Worm (Caenorhabditis elegans) whole organism, late embryonic: Measurements from ENCODE around the gene ckk-1.

ENCODE experiments used
- ceh-2 ChIP-seq: sonication (generic microtip); optimal IDR thresholded peaks from 2 replicates; lab custom pipeline; 2016; ENCODE audit warnings: missing genotype, missing genetic modification characterization, missing compliant biosample characterization
- unc-55 ChIP-seq: sonication (generic microtip); optimal IDR thresholded peaks from 2 replicates; lab custom pipeline; 2017; ENCODE audit warnings: missing biosample characterization, missing genetic modification reagents, missing genetic modification characterization

DNA sequence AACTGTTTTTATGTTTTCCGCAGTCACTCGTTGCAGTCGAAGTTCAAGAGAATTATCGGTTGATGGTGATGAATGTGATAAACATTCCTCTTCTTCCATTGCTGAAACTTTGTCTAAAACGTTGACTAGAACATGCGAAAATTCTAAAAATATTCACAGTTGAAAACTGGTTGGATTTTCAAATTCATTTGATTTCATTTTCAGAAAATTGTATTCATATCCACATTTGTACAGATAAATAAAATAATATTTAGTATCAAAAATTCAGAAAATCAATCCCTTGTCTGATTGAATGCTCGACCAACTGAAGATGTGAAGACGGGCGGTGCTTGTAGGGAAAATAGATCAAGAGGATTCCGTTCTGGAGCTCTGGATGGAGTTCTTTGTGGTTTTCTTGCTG is 42.5 kb downstream of the ckk-1 start, which contains the start of gene F54E7.9:
- no peak for TF ChIP-seq unc-55 (GFP tag; lab: Kevin White, UChicago)
- TF ChIP-seq ceh-2 (tag; lab: Kevin White, UChicago) = no peak
